Worm (Caenorhabditis elegans) whole organism, young adult: ENCODE results near the gene C04F5.8.

ENCODE experiments used
- B0261.1 ChIP-seq: sonication (generic microtip); optimal IDR thresholded peaks from 2 replicates; lab custom pipeline; 2016; ENCODE audit warnings: mild to moderate bottlenecking, missing genetic modification characterization, moderate library complexity, missing compliant biosample characterization
- D2030.7 ChIP-seq: fragments of 200-800 bp; sonication (Bioruptor generic); IDR thresholded peaks from 2 replicates; pipeline ENCODE4 v1.3.6; 2022; ENCODE audit warnings: missing genetic modification reagents, missing genetic modification characterization, missing compliant biosample characterization
- F49E8.2 ChIP-seq: sonication (generic microtip); optimal IDR thresholded peaks from 3 replicates; lab custom pipeline; 2017; ENCODE audit warnings: missing genetic modification characterization, mild to moderate bottlenecking, missing compliant biosample characterization, antibody characterized with exemption, moderate library complexity; ENCODE audit not compliant: insufficient read depth
- F55B11.4 ChIP-seq: sonication (generic microtip); optimal IDR thresholded peaks from 2 replicates; lab custom pipeline; 2016; ENCODE audit warnings: missing compliant biosample characterization, missing genetic modification characterization, borderline replicate concordance; ENCODE audit not compliant: insufficient read depth
- K11D2.4 ChIP-seq: fragments of 200-800 bp; sonication (Bioruptor generic); IDR thresholded peaks from 2 replicates; pipeline ENCODE4 v1.3.6; 2022; ENCODE audit warnings: missing genetic modification reagents, missing genetic modification characterization, missing compliant biosample characterization
- K12H6.12 ChIP-seq: fragments of 200-800 bp; sonication (Bioruptor generic); optimal IDR thresholded peaks from 2 replicates; lab custom pipeline; 2018; ENCODE audit warnings: mild to moderate bottlenecking, missing genetic modification characterization, missing compliant biosample characterization
- Y53G8AR.9 ChIP-seq: fragments of 200-800 bp; sonication (Bioruptor generic); conservative IDR thresholded peaks from 2 replicates; pipeline ENCODE4 v1.3.6; 2022; ENCODE audit warnings: missing genetic modification reagents, missing genetic modification characterization, missing compliant biosample characterization
- Y56A3A.18 ChIP-seq: fragments of 200-800 bp; sonication (Bioruptor generic); IDR thresholded peaks from 2 replicates; pipeline ENCODE4 v1.3.6; 2022; ENCODE audit warnings: missing genetic modification reagents, missing genetic modification characterization, missing compliant biosample characterization
- akir-1 ChIP-seq: fragments of 200-800 bp; sonication (Bioruptor generic); optimal IDR thresholded peaks from 2 replicates; lab custom pipeline; 2018; ENCODE audit warnings: mild to moderate bottlenecking, missing genetic modification characterization, moderate library complexity, missing compliant biosample characterization
- ama-1 ChIP-seq, 3 experiments: fragments of 150-350 bp in 1 of 3; sonication (generic microtip) in 2 of 3; optimal IDR thresholded peaks; 2 replicates each; lab custom pipeline; 2014 to 2018; ENCODE audit warnings: missing biosample characterization in 2 of 3, missing genetic modification characterization in 2 of 3, missing genetic modification reagents in 2 of 3
- aptf-2 ChIP-seq: fragments of 200-800 bp; sonication (Bioruptor generic); conservative IDR thresholded peaks from 2 replicates; pipeline ENCODE4 v1.3.6; 2022; ENCODE audit warnings: missing genetic modification reagents, missing genetic modification characterization, missing compliant biosample characterization
- aptf-3 ChIP-seq: fragments of 200-800 bp; sonication (Bioruptor generic); IDR thresholded peaks from 2 replicates; pipeline ENCODE4 v1.3.6; 2022; ENCODE audit warnings: missing genetic modification characterization, missing compliant biosample characterization
- atf-7 ChIP-seq: sonication (generic microtip); optimal IDR thresholded peaks from 2 replicates; lab custom pipeline; 2017; ENCODE audit warnings: mild to moderate bottlenecking, missing genetic modification characterization, missing compliant biosample characterization
- attf-3 ChIP-seq: fragments of 200-800 bp; sonication (Bioruptor generic); conservative IDR thresholded peaks from 2 replicates; pipeline ENCODE4 v1.3.6; 2022; ENCODE audit warnings: missing genetic modification reagents, missing genetic modification characterization, missing compliant biosample characterization
- ccch-3 ChIP-seq: fragments of 200-800 bp; sonication (Bioruptor generic); optimal IDR thresholded peaks from 2 replicates; lab custom pipeline; 2018; ENCODE audit warnings: mild to moderate bottlenecking, missing genetic modification characterization, missing compliant biosample characterization
- cebp-2 ChIP-seq: fragments of 200-800 bp; sonication (Bioruptor generic); IDR thresholded peaks from 2 replicates; pipeline ENCODE4 v1.3.6; 2022; ENCODE audit warnings: missing genetic modification characterization, missing compliant biosample characterization
- ceh-40 ChIP-seq: fragments of 200-800 bp; sonication (Bioruptor generic); IDR thresholded peaks from 2 replicates; pipeline ENCODE4 v1.3.6; 2022; ENCODE audit warnings: missing genetic modification characterization, missing compliant biosample characterization
- ceh-58 ChIP-seq: fragments of 200-800 bp; sonication (Bioruptor generic); IDR thresholded peaks from 2 replicates; pipeline ENCODE4 v1.3.6; 2022; ENCODE audit warnings: missing genetic modification characterization, missing compliant biosample characterization
- ceh-79 ChIP-seq: sonication (generic microtip); optimal IDR thresholded peaks from 2 replicates; lab custom pipeline; 2017; ENCODE audit warnings: mild to moderate bottlenecking, missing genetic modification characterization, missing compliant biosample characterization
- ceh-91 ChIP-seq: fragments of 200-800 bp; sonication (Bioruptor generic); IDR thresholded peaks from 2 replicates; pipeline ENCODE4 v1.3.6; 2022; ENCODE audit warnings: missing genetic modification reagents, missing genetic modification characterization, missing compliant biosample characterization
- dox-1 ChIP-seq: fragments of 200-800 bp; sonication (Bioruptor generic); IDR thresholded peaks from 2 replicates; pipeline ENCODE4 v1.3.6; 2022; ENCODE audit warnings: missing genetic modification reagents, missing genetic modification characterization, missing compliant biosample characterization
- dpff-1 ChIP-seq: sonication (generic microtip); optimal IDR thresholded peaks from 2 replicates; lab custom pipeline; 2017; ENCODE audit warnings: mild to moderate bottlenecking, missing genetic modification characterization, missing compliant biosample characterization
- efl-1 ChIP-seq: fragments of 150-350 bp; optimal IDR thresholded peaks from 2 replicates; lab custom pipeline; 2014; ENCODE audit warnings: missing biosample characterization, missing genetic modification reagents, missing genetic modification characterization
- egl-18 ChIP-seq: fragments of 200-800 bp; sonication (Bioruptor generic); IDR thresholded peaks from 2 replicates; pipeline ENCODE4 v1.3.6; 2022; ENCODE audit warnings: missing genetic modification reagents, missing genetic modification characterization, missing compliant biosample characterization
- gei-17 ChIP-seq: fragments of 200-800 bp; sonication (Bioruptor generic); optimal IDR thresholded peaks from 2 replicates; lab custom pipeline; 2018; ENCODE audit warnings: mild to moderate bottlenecking, missing genetic modification characterization, missing compliant biosample characterization
- hlh-26 ChIP-seq: fragments of 200-800 bp; sonication (Bioruptor generic); conservative IDR thresholded peaks from 2 replicates; pipeline ENCODE4 v1.3.6; 2022; ENCODE audit warnings: missing genetic modification reagents, missing genetic modification characterization, missing compliant biosample characterization
- hmg-20 ChIP-seq: fragments of 200-800 bp; sonication (Bioruptor generic); IDR thresholded peaks from 2 replicates; pipeline ENCODE4 v1.3.6; 2022; ENCODE audit warnings: missing genetic modification reagents, missing genetic modification characterization, missing compliant biosample characterization
- lin-35 ChIP-seq, 3 experiments: fragments of 150-350 bp in 2 of 3; sonication (generic microtip) in 1 of 3; optimal IDR thresholded peaks; 2 replicates each; lab custom pipeline; 2014 to 2018; ENCODE audit warnings: missing biosample characterization in 3 of 3, missing genetic modification characterization in 3 of 3, missing genetic modification reagents in 3 of 3
- lsl-1 ChIP-seq: fragments of 200-800 bp; sonication (Bioruptor generic); optimal IDR thresholded peaks from 2 replicates; lab custom pipeline; 2018; ENCODE audit warnings: mild to moderate bottlenecking, missing genetic modification characterization, moderate library complexity, missing compliant biosample characterization
- mcd-1 ChIP-seq: fragments of 200-800 bp; sonication (Bioruptor generic); IDR thresholded peaks from 2 replicates; pipeline ENCODE4 v1.3.6; 2022; ENCODE audit warnings: missing genetic modification reagents, missing genetic modification characterization, missing compliant biosample characterization
- mel-28 ChIP-seq: sonication (generic microtip); optimal IDR thresholded peaks from 2 replicates; lab custom pipeline; 2016; ENCODE audit warnings: borderline replicate concordance, mild to moderate bottlenecking, missing genetic modification characterization, missing compliant biosample characterization
- mes-4 ChIP-seq: sonication (generic microtip); optimal IDR thresholded peaks from 2 replicates; lab custom pipeline; 2016; ENCODE audit warnings: missing genotype, missing genetic modification characterization, missing compliant biosample characterization
- nfya-1 ChIP-seq: sonication (generic microtip); optimal IDR thresholded peaks from 2 replicates; lab custom pipeline; 2017; ENCODE audit warnings: antibody characterized with exemption, missing compliant biosample characterization, missing genetic modification characterization, borderline replicate concordance; ENCODE audit not compliant: insufficient read depth
- nfyb-1 ChIP-seq: fragments of 200-800 bp; sonication (Bioruptor generic); IDR thresholded peaks from 2 replicates; pipeline ENCODE4 v1.3.6; 2022; ENCODE audit warnings: missing genetic modification reagents, missing genetic modification characterization, missing compliant biosample characterization
- nhr-179 ChIP-seq: sonication (generic microtip); optimal IDR thresholded peaks from 2 replicates; lab custom pipeline; 2016; ENCODE audit warnings: mild to moderate bottlenecking, missing genetic modification characterization, missing compliant biosample characterization
- nhr-90 ChIP-seq: sonication (generic microtip); optimal IDR thresholded peaks from 2 replicates; lab custom pipeline; 2016; ENCODE audit warnings: missing genotype, mild to moderate bottlenecking, missing genetic modification characterization, missing compliant biosample characterization
- pbrm-1 ChIP-seq: fragments of 200-800 bp; sonication (Bioruptor generic); IDR thresholded peaks from 2 replicates; pipeline ENCODE4 v1.3.6; 2022; ENCODE audit warnings: missing genetic modification reagents, missing genetic modification characterization, missing compliant biosample characterization
- rec-8 ChIP-seq, 2 experiments: sonication (generic microtip); optimal IDR thresholded peaks; 2 replicates each; lab custom pipeline; 2016; ENCODE audit warnings: mild to moderate bottlenecking in 2 of 2, missing genetic modification characterization in 2 of 2, missing genetic modification reagents in 2 of 2, missing genotype in 2 of 2, missing biosample characterization in 1 of 2, missing compliant biosample characterization in 1 of 2, moderate library complexity in 1 of 2
- sea-2 ChIP-seq: fragments of 200-800 bp; sonication (Bioruptor generic); IDR thresholded peaks from 2 replicates; pipeline ENCODE4 v1.3.6; 2022; ENCODE audit warnings: missing genetic modification characterization, missing compliant biosample characterization
- snpc-1.3 ChIP-seq: sonication (generic microtip); optimal IDR thresholded peaks from 2 replicates; lab custom pipeline; 2017; ENCODE audit warnings: missing genetic modification characterization, mild to moderate bottlenecking, missing compliant biosample characterization, antibody characterized with exemption, moderate library complexity, missing genotype, missing genetic modification reagents; ENCODE audit not compliant: insufficient read depth
- xnd-1 ChIP-seq: sonication (generic microtip); optimal IDR thresholded peaks from 2 replicates; lab custom pipeline; 2016; ENCODE audit warnings: missing genotype, missing genetic modification reagents, missing genetic modification characterization, missing compliant biosample characterization
- zfh-2 ChIP-seq: fragments of 200-800 bp; sonication (Bioruptor generic); conservative IDR thresholded peaks from 2 replicates; pipeline ENCODE4 v1.3.6; 2022; ENCODE audit warnings: missing genetic modification reagents, missing genetic modification characterization, missing compliant biosample characterization

Gene C04F5.8

DNA sequence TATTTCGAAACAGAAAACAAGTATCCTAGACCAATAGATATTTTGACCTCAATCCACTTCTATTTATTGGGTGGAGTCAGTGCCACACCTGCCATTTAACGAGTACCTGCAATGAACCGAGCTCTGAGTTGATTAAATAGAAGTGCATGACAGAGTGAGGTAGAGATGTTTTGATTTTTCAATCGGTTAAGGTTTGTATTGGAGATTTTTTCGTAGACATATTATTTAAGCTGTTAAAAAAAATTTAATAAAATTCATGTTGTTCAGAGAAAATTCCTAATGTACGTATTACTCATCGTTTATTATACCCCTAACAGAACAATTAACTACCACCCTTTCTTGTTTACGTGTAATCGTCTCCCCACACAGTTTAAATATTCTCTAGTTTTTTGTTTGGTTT is 42.0 kb upstream of the C04F5.8 start, which contains the start of gene srx-38 (continued):
- no peak for TF ChIP-seq nhr-179
- no peak for TF ChIP-seq D2030.7
- TF ChIP-seq cebp-2 (GFP tag; lab: Robert Waterston, UW), result no peak
- no peak for TF ChIP-seq attf-3 (GFP tag; lab: Robert Waterston, UW)

ce11 chrV:5150880-5151279 is 37.3 kb upstream of the C04F5.8 start, which contains the start of gene srh-130:
TSS of gene srh-130 (plus strand) at chrV:5151180.
- no peak for TF ChIP-seq lin-35 (GFP tag; optimal IDR thresholded peaks at IDR 0.05; lab: Kevin White, UChicago)
- no peak for TF ChIP-seq rec-8 (tag; optimal IDR thresholded peaks at IDR 0.05; lab: Kevin White, UChicago)
- no peak for TF ChIP-seq ceh-79 (tag; lab: Kevin White, UChicago)
- TF ChIP-seq akir-1, result no peak
- no peak for TF ChIP-seq efl-1 (GFP tag; lab: Kevin White, UChicago)
- no peak for TF ChIP-seq mes-4 (tag; lab: Kevin White, UChicago)
- TF ChIP-seq K12H6.12 (tag; lab: Kevin White, UChicago), result no peak
- TF ChIP-seq gei-17 (GFP tag; lab: Kevin White, UChicago), result no peak
- no peak for TF ChIP-seq F49E8.2 (tag; lab: Kevin White, UChicago)
- no peak for TF ChIP-seq F55B11.4
- no peak for TF ChIP-seq nhr-90 (tag; lab: Kevin White, UChicago)
- no peak for TF ChIP-seq mel-28 (tag; lab: Kevin White, UChicago)
- no peak for TF ChIP-seq nhr-179
- TF ChIP-seq zfh-2 (GFP tag; lab: Robert Waterston, UW), result no peak
- no peak for TF ChIP-seq ceh-40
- TF ChIP-seq dpff-1 (tag; lab: Kevin White, UChicago), result no peak
- no peak for TF ChIP-seq aptf-3
- TF ChIP-seq lsl-1 (GFP tag; lab: Kevin White, UChicago), result no peak
- TF ChIP-seq atf-7 (tag; lab: Kevin White, UChicago), result no peak
- no peak for TF ChIP-seq ama-1 (optimal IDR thresholded peaks at IDR 0.05; lab: Kevin White, UChicago)
- no peak for TF ChIP-seq ama-1 (GFP tag; optimal IDR thresholded peaks at IDR 0.05; lab: Kevin White, UChicago)

- TF ChIP-seq sea-2 (GFP tag; lab: Robert Waterston, UW), result no peak
- TF ChIP-seq xnd-1 (tag; lab: Kevin White, UChicago), result no peak
- TF ChIP-seq egl-18, result no peak
- TF ChIP-seq mcd-1 (GFP tag; lab: Robert Waterston, UW), result no peak
- no peak for TF ChIP-seq hmg-20 (GFP tag; lab: Robert Waterston, UW)
- TF ChIP-seq snpc-1.3 (tag; lab: Kevin White, UChicago), result no peak
- no peak for TF ChIP-seq dox-1 (GFP tag; lab: Robert Waterston, UW)
- TF ChIP-seq ceh-91 (GFP tag; lab: Robert Waterston, UW), result no peak
- no peak for TF ChIP-seq nfyb-1 (GFP tag; lab: Robert Waterston, UW)
- no peak for TF ChIP-seq ceh-58 (GFP tag; lab: Robert Waterston, UW)
- TF ChIP-seq ccch-3 (GFP tag; lab: Kevin White, UChicago), result no peak
- no peak for TF ChIP-seq pbrm-1 (GFP tag; lab: Robert Waterston, UW)
- TF ChIP-seq B0261.1 (tag; lab: Kevin White, UChicago), result no peak
- TF ChIP-seq hlh-26 (GFP tag; lab: Robert Waterston, UW), result no peak
- no peak for TF ChIP-seq K11D2.4 (GFP tag; lab: Robert Waterston, UW)
- TF ChIP-seq Y53G8AR.9, result no peak
- no peak for TF ChIP-seq Y56A3A.18 (GFP tag; lab: Robert Waterston, UW)
- TF ChIP-seq attf-3 (GFP tag; lab: Robert Waterston, UW), result no peak
- no peak for TF ChIP-seq nfya-1
- no peak for TF ChIP-seq aptf-2 (GFP tag; lab: Robert Waterston, UW)
These were observed 32.8 kb upstream of the C04F5.8 start, which contains the start of gene F14F9.6 for ce11 chrV:5146394-5146793. TSS of gene F14F9.6 (minus strand) at chrV:5146494.
